Worm (Caenorhabditis elegans): Measurements from ENCODE around the gene glb-5.

glb-5 gene

ce11 chrV:5592323-5592722, 33.6 kb downstream of the glb-5 start, which contains the start of gene vps-37:
Gene vps-37 (plus strand): TSS chrV:5592700.
- TF ChIP-seq nhr-12 (tag; optimal IDR thresholded peaks at IDR 0.05) (no peak), nhr-76 (tag; optimal IDR thresholded peaks at IDR 0.05) (no peak), lir-3 (tag; optimal IDR thresholded peaks at IDR 0.05; ENCODE audit: poor library complexity) (peak; percentile 54), nhr-90 (tag; optimal IDR thresholded peaks at IDR 0.05; ENCODE audit: poor library complexity) (peak; percentile 74), mep-1 (tag; optimal IDR thresholded peaks at IDR 0.05) (peak; percentile 94), zip-4 (GFP tag; optimal IDR thresholded peaks at IDR 0.05) (no peak), rnt-1 (tag; optimal IDR thresholded peaks at IDR 0.05) (peak; percentile 86), elt-2 (tag; optimal IDR thresholded peaks at IDR 0.05) (no peak), snu-23 (GFP tag; optimal IDR thresholded peaks at IDR 0.05) (peak; percentile 88), fkh-8 (tag; optimal IDR thresholded peaks at IDR 0.05) (peak; percentile 58), unc-62 (GFP tag; optimal IDR thresholded peaks at IDR 0.05) (no peak), zag-1 (tag; optimal IDR thresholded peaks at IDR 0.05) (peak; percentile 53), lsy-2 (tag; optimal IDR thresholded peaks at IDR 0.05) (peak; percentile 92 to 94), tbx-2 (tag; optimal IDR thresholded peaks at IDR 0.05) (peak; percentile 77), elt-3 (tag; optimal IDR thresholded peaks at IDR 0.05) (peak in 2 of 6 experiments; percentile 9 to 52), C04F5.9 (tag; optimal IDR thresholded peaks at IDR 0.05) (peak; percentile 37), nhr-237 (tag; optimal IDR thresholded peaks at IDR 0.05) (peak; percentile 27), pax-3 (tag; optimal IDR thresholded peaks at IDR 0.05) (no peak), efl-1 (optimal IDR thresholded peaks at IDR 0.05) (peak; percentile 91), efl-1 (GFP tag; optimal IDR thresholded peaks at IDR 0.05 in 1 of 2) (peak; percentile 83 to 98), ets-5 (GFP tag; IDR thresholded peaks at IDR 0.05) (no peak), skn-1 (tag; optimal IDR thresholded peaks at IDR 0.05) (peak; percentile 57), ces-1 (GFP tag; optimal IDR thresholded peaks at IDR 0.05) (peak; percentile 50), hlh-4 (tag; optimal IDR thresholded peaks at IDR 0.05) (no peak), snpc-4 (tag; optimal IDR thresholded peaks at IDR 0.05) (peak; percentile 85), F16B12.6 (tag; optimal IDR thresholded peaks at IDR 0.05) (peak; percentile 99), fos-1 (tag; optimal IDR thresholded peaks at IDR 0.05) (peak; percentile 73), unc-130 (tag; optimal IDR thresholded peaks at IDR 0.05) (peak; percentile 86), xbp-1 (tag; optimal IDR thresholded peaks at IDR 0.05) (peak; percentile 77), nhr-84 (tag; optimal IDR thresholded peaks at IDR 0.05) (peak; percentile 43), C16A3.4 (tag; optimal IDR thresholded peaks at IDR 0.05) (peak; percentile 87), ceh-90 (tag; optimal IDR thresholded peaks at IDR 0.05) (no peak), ceh-88 (GFP tag; IDR thresholded peaks at IDR 0.05) (no peak), fkh-4 (tag; optimal IDR thresholded peaks at IDR 0.05; ENCODE audit: borderline replicate concordance) (no peak), aly-2 (tag; optimal IDR thresholded peaks at IDR 0.05) (peak; percentile 79), fkh-10 (GFP tag; optimal IDR thresholded peaks at IDR 0.05) (no peak), grh-1 (GFP tag; IDR thresholded peaks at IDR 0.05) (peak; percentile 56; the same call in 1 of the 2 replicates), nhr-85 (tag) (peak; percentile 81), irx-1 (tag; optimal IDR thresholded peaks at IDR 0.05) (peak; percentile 69), isw-1 (GFP tag; IDR thresholded peaks at IDR 0.05) (peak; percentile 61; the same call in 1 of the 2 replicates), nhr-71 (tag; optimal IDR thresholded peaks at IDR 0.05) (peak; percentile 87), ceh-8 (GFP tag; optimal IDR thresholded peaks at IDR 0.05) (peak; percentile 20), lin-13 (GFP tag; optimal IDR thresholded peaks at IDR 0.05) (peak; percentile 77), ceh-63 (GFP tag; optimal IDR thresholded peaks at IDR 0.05) (no peak), mef-2 (tag; optimal IDR thresholded peaks at IDR 0.05) (peak; percentile 47), nhr-28 (tag; optimal IDR thresholded peaks at IDR 0.05) (no peak), nhr-11 (tag; optimal IDR thresholded peaks at IDR 0.05) (peak; percentile 33), lin-35 (GFP tag; optimal IDR thresholded peaks at IDR 0.05) (peak; percentile 88 to 90), nhr-77 (tag; optimal IDR thresholded peaks at IDR 0.05) (no peak), C34B4.2 (tag; optimal IDR thresholded peaks at IDR 0.05) (no peak), mdl-1 (tag; optimal IDR thresholded peaks at IDR 0.05) (peak in 1 of 2 experiments; percentile 33), efl-3 (GFP tag; optimal IDR thresholded peaks at IDR 0.05) (no peak), lin-39 (tag; optimal IDR thresholded peaks at IDR 0.05) (peak; percentile 61), mab-9 (GFP tag; IDR thresholded peaks at IDR 0.05) (peak; percentile 68)
